Fruit fly (Drosophila melanogaster) whole organism, prepupa: ENCODE data around the gene Eaat1.
A peak's percentile ranks its signal among the peaks of the same experiment; 100 is the strongest.

Experiments used
- CG11294 ChIP-seq: fragments of 200-800 bp; sonication (Bioruptor generic); IDR thresholded peaks from 2 replicates; pipeline ENCODE4 v1.3.6; 2022; ENCODE audit warnings: missing biosample characterization, missing genetic modification characterization
- CG11762 ChIP-seq: fragments of 200-800 bp; sonication (Bioruptor generic); optimal IDR thresholded peaks from 3 replicates; lab custom pipeline; 2016; ENCODE audit warnings: missing biosample characterization, missing genetic modification characterization; ENCODE audit not compliant: insufficient read depth
- CG11902 ChIP-seq: fragments of 200-800 bp; sonication (Bioruptor generic); optimal IDR thresholded peaks from 3 replicates; lab custom pipeline; 2016; ENCODE audit warnings: missing biosample characterization, missing genetic modification characterization
- CG15336 ChIP-seq: fragments of 200-800 bp; sonication (Bioruptor generic); IDR thresholded peaks from 2 replicates; pipeline ENCODE4 v1.3.6; 2022; ENCODE audit warnings: missing biosample characterization, missing genetic modification characterization
- CG31627 ChIP-seq: fragments of 200-800 bp; sonication (Bioruptor generic); optimal IDR thresholded peaks from 3 replicates; lab custom pipeline; 2016; ENCODE audit warnings: missing biosample characterization, missing genetic modification characterization
- CG32006 ChIP-seq: fragments of 200-800 bp; sonication (Bioruptor generic); optimal IDR thresholded peaks from 3 replicates; lab custom pipeline; 2017; ENCODE audit warnings: missing biosample characterization, mild to moderate bottlenecking, missing genetic modification characterization
- CG6276 ChIP-seq: fragments of 200-800 bp; sonication (Bioruptor generic); optimal IDR thresholded peaks from 2 replicates; lab custom pipeline; 2017; ENCODE audit warnings: missing biosample characterization, mild to moderate bottlenecking, missing genetic modification characterization
- CG7368 ChIP-seq: fragments of 200-800 bp; sonication (Bioruptor generic); optimal IDR thresholded peaks from 3 replicates; lab custom pipeline; 2016; ENCODE audit warnings: missing biosample characterization, missing genetic modification characterization
- CG8119 ChIP-seq: fragments of 200-800 bp; sonication (Bioruptor generic); IDR thresholded peaks from 3 replicates; pipeline ENCODE4 v1.3.6; 2022; ENCODE audit warnings: missing biosample characterization, missing genetic modification characterization
- CG8632 ChIP-seq: fragments of 200-800 bp; sonication (Bioruptor generic); optimal IDR thresholded peaks from 3 replicates; lab custom pipeline; 2016; ENCODE audit warnings: missing biosample characterization, missing genetic modification characterization
- Eip75B ChIP-seq: fragments of 200-800 bp; sonication (Bioruptor generic); optimal IDR thresholded peaks from 3 replicates; lab custom pipeline; 2016; ENCODE audit warnings: missing biosample characterization, missing genetic modification characterization
- Eip78C ChIP-seq: fragments of 200-800 bp; sonication (Bioruptor generic); peaks from one replicate; lab custom pipeline; 2016; ENCODE audit warnings: missing biosample characterization, missing genetic modification characterization
- Hr39 ChIP-seq: fragments of 200-800 bp; sonication (Bioruptor generic); optimal IDR thresholded peaks from 2 replicates; lab custom pipeline; 2016; ENCODE audit warnings: missing biosample characterization, missing genetic modification characterization
- Hr4 ChIP-seq: fragments of 200-800 bp; sonication (Bioruptor generic); optimal IDR thresholded peaks from 3 replicates; lab custom pipeline; 2016; ENCODE audit warnings: missing biosample characterization, missing genetic modification characterization
- Met ChIP-seq: fragments of 200-800 bp; sonication (Bioruptor generic); optimal IDR thresholded peaks from 3 replicates; lab custom pipeline; 2016; ENCODE audit warnings: missing biosample characterization, missing genetic modification characterization
- Smox ChIP-seq: fragments of 200-800 bp; sonication (Bioruptor generic); optimal IDR thresholded peaks from 3 replicates; lab custom pipeline; 2016; ENCODE audit warnings: missing biosample characterization, missing genetic modification characterization
- acj6 ChIP-seq: fragments of 200-800 bp; sonication (Bioruptor generic); optimal IDR thresholded peaks from 3 replicates; lab custom pipeline; 2016; ENCODE audit warnings: missing biosample characterization, missing genetic modification characterization
- dac ChIP-seq: fragments of 200-800 bp; sonication (Bioruptor generic); optimal IDR thresholded peaks from 2 replicates; lab custom pipeline; 2017; ENCODE audit warnings: missing biosample characterization, mild to moderate bottlenecking, missing genetic modification characterization
- dsx ChIP-seq: fragments of 200-800 bp; optimal IDR thresholded peaks from 3 replicates; lab custom pipeline; 2019; ENCODE audit warnings: missing biosample characterization, mild to moderate bottlenecking, missing genetic modification characterization, moderate library complexity; ENCODE audit not compliant: poor library complexity, severe bottlenecking
- fd59A ChIP-seq: fragments of 200-800 bp; sonication (Bioruptor generic); optimal IDR thresholded peaks from 2 replicates; lab custom pipeline; 2017; ENCODE audit warnings: missing biosample characterization, mild to moderate bottlenecking, missing genetic modification characterization, missing genetic modification reagents
- fd85E ChIP-seq: fragments of 200-800 bp; sonication (Bioruptor generic); optimal IDR thresholded peaks from 3 replicates; lab custom pipeline; 2016; ENCODE audit warnings: missing biosample characterization, missing genetic modification characterization
- fkh ChIP-seq: fragments of 200-800 bp; sonication (Bioruptor generic); optimal IDR thresholded peaks from 3 replicates; lab custom pipeline; 2017; ENCODE audit warnings: missing biosample characterization, mild to moderate bottlenecking, missing genetic modification characterization, moderate library complexity
- net ChIP-seq: fragments of 200-800 bp; sonication (Bioruptor generic); optimal IDR thresholded peaks from 3 replicates; lab custom pipeline; 2016; ENCODE audit warnings: missing biosample characterization, missing genetic modification characterization
- pdm3 ChIP-seq: fragments of 200-800 bp; sonication (Bioruptor generic); optimal IDR thresholded peaks from 3 replicates; lab custom pipeline; 2016; ENCODE audit warnings: missing biosample characterization, missing genetic modification characterization
- svp ChIP-seq: fragments of 200-800 bp; sonication (Bioruptor generic); peaks from one replicate; lab custom pipeline; 2016; ENCODE audit warnings: missing biosample characterization, missing genetic modification characterization
- vri ChIP-seq: fragments of 200-800 bp; sonication (Bioruptor generic); optimal IDR thresholded peaks from 3 replicates; lab custom pipeline; 2016; ENCODE audit warnings: missing biosample characterization, mild to moderate bottlenecking, missing genetic modification characterization

The Eaat1 gene

DNA sequence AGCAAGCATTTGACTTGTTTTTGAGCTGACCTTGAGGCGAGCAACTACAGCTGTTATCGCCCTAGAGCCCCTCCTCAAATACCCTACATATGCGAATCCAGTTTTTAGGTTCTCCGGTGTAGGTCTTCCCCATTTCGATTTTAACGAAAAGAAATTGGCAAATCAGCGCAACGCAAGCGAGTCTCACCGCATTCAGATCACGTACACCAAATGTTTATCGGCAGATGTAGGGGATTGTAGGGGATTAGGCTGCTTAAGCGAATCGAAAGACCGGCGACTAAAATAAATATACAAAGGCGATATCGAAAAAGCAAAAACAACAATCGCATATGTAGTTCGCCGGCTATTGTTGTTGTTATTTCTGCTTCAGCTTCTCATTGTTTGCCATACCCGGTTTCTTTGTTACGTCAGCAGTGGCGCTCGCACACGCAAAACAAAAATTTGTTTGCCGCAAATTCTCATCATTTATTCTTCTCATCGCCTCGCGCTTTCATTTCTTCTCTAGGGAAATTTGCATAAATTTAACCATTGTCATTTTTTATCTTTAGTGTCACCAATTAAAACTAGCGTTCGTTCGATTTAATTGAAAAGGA is 54.7 kb downstream of the Eaat1 start (continued):
- TF ChIP-seq Smox (peak; percentile 90), CG11902 (peak; percentile 94), Eip75B (GFP tag; lab: Kevin White, UChicago) (peak; percentile 97), CG6276 (GFP tag; lab: Kevin White, UChicago) (peak; percentile 67), Met (GFP tag; lab: Kevin White, UChicago) (peak; percentile 98), Hr4 (GFP tag; lab: Kevin White, UChicago) (peak; percentile 87), CG31627 (GFP tag; lab: Kevin White, UChicago) (peak; percentile 94), acj6 (GFP tag; lab: Kevin White, UChicago) (peak; percentile 95), dac (GFP tag; lab: Kevin White, UChicago) (peak; percentile 64), dsx (peak; percentile 91), Hr39 (GFP tag; lab: Kevin White, UChicago) (peak; percentile 96), CG8632 (peak; percentile 87), svp (GFP tag; lab: Kevin White, UChicago) (peak; percentile 97), fkh (GFP tag; lab: Kevin White, UChicago) (peak; percentile 89), CG7368 (GFP tag; lab: Kevin White, UChicago) (peak; percentile 96), CG32006 (peak; percentile 86), pdm3 (peak; percentile 95), Eip78C (GFP tag; lab: Kevin White, UChicago) (peak; percentile 97), net (peak; percentile 93), fd59A (GFP tag; lab: Kevin White, UChicago) (peak; percentile 89), CG15336 (GFP tag; lab: Robert Waterston, UW) (peak; percentile 78), CG11294 (GFP tag; lab: Robert Waterston, UW) (peak; percentile 75), CG8119 (GFP tag; lab: Robert Waterston, UW) (peak; percentile 70), fd85E (GFP tag; lab: Kevin White, UChicago) (peak; percentile 86)

DNA sequence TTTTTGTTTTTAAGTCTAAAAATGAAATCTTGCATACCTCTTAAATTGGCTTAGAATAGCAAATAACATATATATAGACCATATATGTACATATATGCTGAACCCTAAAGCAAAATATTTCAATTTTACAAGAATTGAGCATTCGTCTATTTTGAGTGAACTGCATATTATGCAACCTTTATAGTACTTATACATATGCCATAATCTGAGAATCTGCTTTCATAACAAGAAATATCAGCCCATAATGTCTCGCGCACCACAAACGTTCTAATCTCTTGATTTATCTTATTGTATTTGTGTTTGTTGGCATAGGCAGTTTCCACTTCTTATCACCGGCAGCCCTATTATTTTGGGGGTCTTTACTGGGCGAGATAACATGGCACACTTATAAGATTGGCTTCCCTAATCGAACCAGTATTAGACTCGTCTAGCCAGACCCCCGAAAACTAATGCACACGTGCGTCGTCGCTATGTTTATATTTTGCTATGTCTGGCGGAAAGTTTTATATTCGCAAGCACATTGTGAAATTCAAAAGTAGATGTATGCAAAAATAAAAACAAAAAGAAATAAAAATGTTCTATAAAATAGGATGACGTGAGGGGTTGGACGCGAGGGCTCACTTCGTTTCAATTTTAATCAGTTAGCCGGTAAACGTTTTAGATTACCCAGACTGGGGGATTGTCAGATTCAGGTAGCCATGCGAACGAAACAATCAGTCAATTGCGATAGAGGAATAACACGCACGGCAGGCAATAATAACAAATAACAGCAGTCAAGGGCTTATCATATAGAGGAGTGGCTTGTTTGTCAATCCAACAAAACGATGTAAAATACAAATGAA is 55.8 kb downstream of the Eaat1 start:
- TF ChIP-seq fkh (GFP tag; lab: Kevin White, UChicago), result peak; percentile 8
- TF ChIP-seq vri (GFP tag; lab: Kevin White, UChicago), result peak; percentile 31
- TF ChIP-seq CG11762, result no peak
